Worm (Caenorhabditis elegans): ENCODE results near the gene F14H12.6.

DNA sequence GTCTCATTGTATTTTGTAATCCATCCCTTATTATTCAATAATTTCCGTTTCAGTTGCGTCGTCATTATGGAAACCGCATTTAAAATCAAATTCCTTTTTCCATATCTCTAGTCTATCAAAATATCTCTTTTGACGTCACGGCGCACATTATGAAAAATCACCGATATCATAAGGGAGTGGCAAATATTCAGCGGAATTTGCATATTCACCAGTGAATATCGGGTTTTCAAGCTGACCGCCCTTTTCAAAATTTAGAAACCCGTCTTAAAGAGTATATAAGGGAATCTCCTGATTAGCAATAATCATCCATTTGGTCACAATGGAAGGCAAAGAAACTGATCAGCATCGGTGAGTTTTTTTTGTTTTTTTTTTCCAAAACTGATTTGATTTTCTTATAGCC lies 4.0 kb downstream of the F14H12.6 start, which contains the start of gene col-165:
- TF ChIP-seq repo-1 (tag; optimal IDR thresholded peaks at IDR 0.05): no peak
- TF ChIP-seq pha-4 (tag; optimal IDR thresholded peaks at IDR 0.05): no peak
- no peak for TF ChIP-seq pbrm-1 (GFP tag; IDR thresholded peaks at IDR 0.05)
